Worm (Caenorhabditis elegans) whole organism, L4/young adult: ENCODE results near the gene zif-1.

Source experiments
- W03F9.2 ChIP-seq: fragments of 150-350 bp; optimal IDR thresholded peaks from 2 replicates; lab custom pipeline; 2014; ENCODE audit warnings: missing biosample characterization, missing genetic modification characterization
- dao-5 ChIP-seq: sonication (generic microtip); optimal IDR thresholded peaks from 2 replicates; lab custom pipeline; 2016; ENCODE audit warnings: missing genotype, missing genetic modification characterization, moderate library complexity, missing compliant biosample characterization
- him-1 ChIP-seq: sonication (generic microtip); optimal IDR thresholded peaks from 2 replicates; lab custom pipeline; 2016; ENCODE audit warnings: missing genotype, missing genetic modification reagents, missing genetic modification characterization, missing compliant biosample characterization

DNA sequence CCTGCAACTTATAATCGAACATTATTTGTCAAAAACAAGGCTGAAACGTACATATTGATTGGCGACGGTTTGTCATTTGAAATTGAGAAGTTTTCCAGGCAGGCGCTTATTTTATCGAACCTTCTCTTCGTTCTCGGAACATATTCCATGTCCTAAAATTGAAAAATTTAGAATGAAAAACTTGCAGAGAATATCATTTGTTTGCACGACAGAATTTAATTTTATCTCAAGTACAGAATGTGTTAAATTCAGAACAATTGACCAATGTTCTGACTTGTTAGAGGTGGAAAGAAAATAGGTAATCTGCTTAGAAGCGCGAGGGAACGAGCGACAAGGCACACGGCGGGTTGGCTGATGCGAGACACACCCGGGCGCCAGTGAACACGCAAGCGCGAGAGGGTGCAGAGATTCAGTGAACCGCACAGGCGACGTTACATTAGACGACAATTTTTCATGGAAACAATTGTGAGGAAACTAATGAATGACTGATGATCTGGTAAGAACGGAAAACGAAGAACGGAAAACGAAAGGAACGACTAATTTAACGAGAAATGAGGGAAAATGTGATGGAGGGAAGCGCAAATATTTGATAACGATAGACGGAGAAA is 49.9 kb downstream of the zif-1 start:
- TF ChIP-seq dao-5 (tag; lab: Kevin White, UChicago) (no peak), him-1 (tag; lab: Kevin White, UChicago) (no peak), W03F9.2 (tag; lab: Kevin White, UChicago) (no peak)
